Fruit fly (Drosophila melanogaster) whole organism, embryonic: ENCODE data around the gene CG42827.
A peak's percentile ranks its signal among the peaks of the same experiment; 100 is the strongest.

Experiments used
- Awh ChIP-seq: fragments of 200-800 bp; sonication (Bioruptor generic); IDR thresholded peaks from 2 replicates; pipeline ENCODE4, ENCODE4 v1.3.6; 2022; ENCODE audit warnings: missing biosample characterization, missing genetic modification characterization
- Bteb2 ChIP-seq: fragments of 200-800 bp; sonication (Bioruptor generic); optimal IDR thresholded peaks from 2 replicates; lab custom pipeline; 2016; ENCODE audit warnings: missing biosample characterization, missing genetic modification characterization
- CG10274 ChIP-seq: fragments of 200-800 bp; sonication (Bioruptor generic); optimal IDR thresholded peaks from 3 replicates; lab custom pipeline; 2017; ENCODE audit warnings: missing biosample characterization, mild to moderate bottlenecking, missing genetic modification characterization
- CG11560 ChIP-seq: fragments of 200-800 bp; sonication (Bioruptor generic); IDR thresholded peaks from 3 replicates; pipeline ENCODE4 v1.3.6; 2022; ENCODE audit warnings: missing biosample characterization, missing genetic modification characterization
- CG12744 ChIP-seq: fragments of 200-800 bp; sonication (Bioruptor generic); optimal IDR thresholded peaks from 2 replicates; lab custom pipeline; 2016; ENCODE audit warnings: missing biosample characterization, missing genetic modification characterization
- CG13624 ChIP-seq: fragments of 200-800 bp; sonication (Bioruptor generic); optimal IDR thresholded peaks from 2 replicates; lab custom pipeline; 2016; ENCODE audit warnings: missing biosample characterization, missing genetic modification characterization
- CG15011 ChIP-seq: fragments of 200-800 bp; sonication (Bioruptor generic); optimal IDR thresholded peaks from 3 replicates; lab custom pipeline; 2018; ENCODE audit warnings: missing biosample characterization, mild to moderate bottlenecking, missing genetic modification characterization
- CG16813 ChIP-seq: fragments of 200-800 bp; sonication (Bioruptor generic); IDR thresholded peaks from 3 replicates; pipeline ENCODE4 v1.3.6; 2022; ENCODE audit warnings: missing biosample characterization, missing genetic modification characterization; ENCODE audit not compliant: partially characterized antibody
- CG17829 ChIP-seq: fragments of 200-800 bp; optimal IDR thresholded peaks from 2 replicates; lab custom pipeline; 2019; ENCODE audit warnings: missing biosample characterization, mild to moderate bottlenecking, missing genetic modification characterization, moderate library complexity
- CG31365 ChIP-seq: fragments of 200-800 bp; sonication (Bioruptor generic); optimal IDR thresholded peaks from 2 replicates; lab custom pipeline; 2018; ENCODE audit warnings: missing biosample characterization, mild to moderate bottlenecking, missing genetic modification characterization
- CG43689 ChIP-seq: fragments of 200-800 bp; sonication (Bioruptor generic); IDR thresholded peaks from 2 replicates; pipeline ENCODE4 v1.3.6; 2022; ENCODE audit warnings: missing biosample characterization, missing genetic modification characterization
- CG4854 ChIP-seq: fragments of 200-800 bp; sonication (Bioruptor generic); optimal IDR thresholded peaks from 2 replicates; lab custom pipeline; 2016; ENCODE audit warnings: missing biosample characterization, missing genetic modification characterization, inconsistent platforms
- CG5245 ChIP-seq: fragments of 200-800 bp; sonication (Bioruptor generic); optimal IDR thresholded peaks from 3 replicates; lab custom pipeline; 2016; ENCODE audit warnings: missing biosample characterization, missing genetic modification characterization
- CG6175 ChIP-seq: fragments of 200-800 bp; sonication (Bioruptor generic); IDR thresholded peaks from 3 replicates; pipeline ENCODE4 v1.3.6; 2022; ENCODE audit warnings: missing biosample characterization, missing genetic modification characterization
- CG6683 ChIP-seq: fragments of 200-800 bp; sonication (Bioruptor generic); optimal IDR thresholded peaks from 2 replicates; lab custom pipeline; 2017; ENCODE audit warnings: missing biosample characterization, mild to moderate bottlenecking, missing genetic modification characterization, missing genetic modification reagents
- CG7786 ChIP-seq: fragments of 200-800 bp; sonication (Bioruptor generic); optimal IDR thresholded peaks from 2 replicates; lab custom pipeline; 2016; ENCODE audit warnings: missing biosample characterization, missing genetic modification characterization
- CG9876 ChIP-seq: fragments of 200-800 bp; sonication (Bioruptor generic); optimal IDR thresholded peaks from 2 replicates; lab custom pipeline; 2016; ENCODE audit warnings: missing biosample characterization, missing genetic modification characterization
- CkIIα-i1 ChIP-seq: fragments of 200-800 bp; sonication (Bioruptor generic); IDR thresholded peaks from 2 replicates; pipeline ENCODE4 v1.3.6; 2022; ENCODE audit warnings: missing biosample characterization, missing genetic modification characterization
- D ChIP-seq, 2 experiments: fragments of 200-800 bp in 1 of 2; fragments of >200 bp in 1 of 2; sonication (Bioruptor generic) in 1 of 2; optimal IDR thresholded peaks; 2 replicates in 1 of 2; 3 replicates in 1 of 2; lab custom pipeline; 2017; ENCODE audit warnings: mild to moderate bottlenecking in 1 of 2, missing biosample characterization in 1 of 2, missing genetic modification characterization in 1 of 2, missing genetic modification reagents in 1 of 2
- Ets65A ChIP-seq: fragments of 200-800 bp; sonication (Bioruptor generic); peaks from one replicate; lab custom pipeline; 2016; ENCODE audit warnings: missing biosample characterization, missing genetic modification characterization
- Fer1 ChIP-seq: fragments of 200-800 bp; sonication (Bioruptor generic); optimal IDR thresholded peaks from 2 replicates; lab custom pipeline; 2017; ENCODE audit warnings: missing biosample characterization, mild to moderate bottlenecking, missing genetic modification characterization
- HLH3B ChIP-seq: fragments of 200-800 bp; sonication (Bioruptor generic); IDR thresholded peaks from 2 replicates; pipeline ENCODE4 v1.3.6; 2022; ENCODE audit warnings: missing biosample characterization, missing genetic modification characterization
- Hr3 ChIP-seq: fragments of 200-800 bp; sonication (Bioruptor generic); optimal IDR thresholded peaks from 3 replicates; lab custom pipeline; 2016; ENCODE audit warnings: missing biosample characterization, missing genetic modification characterization
- Nf-YC ChIP-seq: fragments of 200-800 bp; optimal IDR thresholded peaks from 3 replicates; lab custom pipeline; 2019; ENCODE audit warnings: missing biosample characterization, mild to moderate bottlenecking, missing genetic modification characterization, moderate library complexity
- Opbp ChIP-seq: fragments of 200-800 bp; sonication (Bioruptor generic); IDR thresholded peaks from 3 replicates; pipeline ENCODE4 v1.3.6; 2022; ENCODE audit warnings: missing biosample characterization, missing genetic modification characterization; ENCODE audit not compliant: partially characterized antibody
- Pdp1 ChIP-seq, 2 experiments: fragments of 200-800 bp; sonication (Bioruptor generic); optimal IDR thresholded peaks; 3 replicates each; lab custom pipeline; 2016; ENCODE audit warnings: missing biosample characterization in 2 of 2, missing genetic modification characterization in 2 of 2, mild to moderate bottlenecking in 1 of 2, moderate library complexity in 1 of 2
- Rx ChIP-seq: fragments of 200-800 bp; sonication (Bioruptor generic); IDR thresholded peaks from 2 replicates; pipeline ENCODE4 v1.3.6; 2022; ENCODE audit warnings: missing biosample characterization, missing genetic modification characterization
- Sox102F ChIP-seq: fragments of 200-800 bp; sonication (Bioruptor generic); optimal IDR thresholded peaks from 2 replicates; lab custom pipeline; 2018; ENCODE audit warnings: missing biosample characterization, mild to moderate bottlenecking, missing genetic modification characterization, moderate library complexity
- Spps ChIP-seq: fragments of 200-800 bp; sonication (Bioruptor generic); optimal IDR thresholded peaks from 2 replicates; lab custom pipeline; 2018; ENCODE audit warnings: missing biosample characterization, mild to moderate bottlenecking, missing genetic modification characterization
- al ChIP-seq: fragments of 200-800 bp; sonication (Bioruptor generic); IDR thresholded peaks from 2 replicates; pipeline ENCODE4 v1.3.6; 2022; ENCODE audit warnings: missing biosample characterization, missing genetic modification characterization
- amos ChIP-seq: fragments of 200-800 bp; sonication (Bioruptor generic); IDR thresholded peaks from 2 replicates; pipeline ENCODE4 v1.3.6; 2022; ENCODE audit warnings: missing biosample characterization, missing genetic modification characterization; ENCODE audit not compliant: partially characterized antibody
- bsh ChIP-seq, 2 experiments: fragments of 200-800 bp; sonication (Bioruptor generic); optimal IDR thresholded peaks; 2 replicates each; lab custom pipeline; 2017 to 2018; ENCODE audit warnings: mild to moderate bottlenecking in 2 of 2, missing biosample characterization in 2 of 2, missing genetic modification characterization in 2 of 2, moderate library complexity in 1 of 2
- cad ChIP-seq: fragments of >200 bp; optimal IDR thresholded peaks from 2 replicates; lab custom pipeline; 2017; ENCODE audit warnings: missing biosample characterization, missing genetic modification characterization
- dmrt99B ChIP-seq: fragments of 200-800 bp; sonication (Bioruptor generic); optimal IDR thresholded peaks from 2 replicates; lab custom pipeline; 2018; ENCODE audit warnings: missing biosample characterization, mild to moderate bottlenecking, missing genetic modification characterization, moderate library complexity
- ftz-f1 ChIP-seq: fragments of 200-800 bp; sonication (Bioruptor generic); optimal IDR thresholded peaks from 2 replicates; lab custom pipeline; 2016; ENCODE audit warnings: missing biosample characterization, missing genetic modification characterization
- ind ChIP-seq: fragments of 200-800 bp; sonication (Bioruptor generic); optimal IDR thresholded peaks from 3 replicates; lab custom pipeline; 2016; ENCODE audit warnings: missing biosample characterization, missing genetic modification characterization
- insv ChIP-seq, 2 experiments: fragments of 200-800 bp; sonication (Bioruptor generic); optimal IDR thresholded peaks; 3 replicates each; lab custom pipeline; 2016 to 2018; ENCODE audit warnings: missing biosample characterization in 2 of 2, missing genetic modification characterization in 2 of 2
- ken ChIP-seq: fragments of 200-800 bp; sonication (Bioruptor generic); IDR thresholded peaks from 3 replicates; pipeline ENCODE4 v1.3.6; 2022; ENCODE audit warnings: missing biosample characterization, missing genetic modification characterization
- nmo ChIP-seq: fragments of 200-800 bp; sonication (Bioruptor generic); optimal IDR thresholded peaks from 2 replicates; lab custom pipeline; 2018; ENCODE audit warnings: missing biosample characterization, mild to moderate bottlenecking, missing genetic modification characterization, moderate library complexity
- odd ChIP-seq: fragments of 200-800 bp; sonication (Bioruptor generic); optimal IDR thresholded peaks from 2 replicates; lab custom pipeline; 2017; ENCODE audit warnings: missing biosample characterization, mild to moderate bottlenecking, missing genetic modification characterization
- pfk ChIP-seq: fragments of 200-800 bp; sonication (Bioruptor generic); optimal IDR thresholded peaks from 2 replicates; lab custom pipeline; 2018; ENCODE audit warnings: missing biosample characterization, mild to moderate bottlenecking, missing genetic modification characterization, moderate library complexity
- rib ChIP-seq: fragments of 200-800 bp; sonication (Bioruptor generic); IDR thresholded peaks from 2 replicates; pipeline ENCODE4 v1.3.6; 2022; ENCODE audit warnings: missing biosample characterization, missing genetic modification characterization
- ssp ChIP-seq: fragments of 200-800 bp; sonication (Bioruptor generic); IDR thresholded peaks from 2 replicates; pipeline ENCODE4 v1.3.6; 2022; ENCODE audit warnings: missing biosample characterization, missing genetic modification characterization
- sug ChIP-seq: fragments of 200-800 bp; optimal IDR thresholded peaks from 2 replicates; lab custom pipeline; 2019; ENCODE audit warnings: missing biosample characterization, mild to moderate bottlenecking, missing genetic modification characterization, moderate library complexity
- tio ChIP-seq: fragments of 200-800 bp; sonication (Bioruptor generic); optimal IDR thresholded peaks from 2 replicates; lab custom pipeline; 2017; ENCODE audit warnings: missing biosample characterization, missing genetic modification characterization, inconsistent platforms
- tll ChIP-seq, 2 experiments: fragments of 200-800 bp in 1 of 2; fragments of >200 bp in 1 of 2; sonication (Bioruptor generic) in 1 of 2; optimal IDR thresholded peaks; 2 replicates each; lab custom pipeline; 2017 to 2019; ENCODE audit warnings: missing biosample characterization in 2 of 2, missing genetic modification characterization in 2 of 2, mild to moderate bottlenecking in 1 of 2, moderate library complexity in 1 of 2
- tup ChIP-seq: fragments of 200-800 bp; sonication (Bioruptor generic); optimal IDR thresholded peaks from 2 replicates; lab custom pipeline; 2016; ENCODE audit warnings: missing biosample characterization, mild to moderate bottlenecking, missing genetic modification characterization, moderate library complexity

CG42827 gene

DNA sequence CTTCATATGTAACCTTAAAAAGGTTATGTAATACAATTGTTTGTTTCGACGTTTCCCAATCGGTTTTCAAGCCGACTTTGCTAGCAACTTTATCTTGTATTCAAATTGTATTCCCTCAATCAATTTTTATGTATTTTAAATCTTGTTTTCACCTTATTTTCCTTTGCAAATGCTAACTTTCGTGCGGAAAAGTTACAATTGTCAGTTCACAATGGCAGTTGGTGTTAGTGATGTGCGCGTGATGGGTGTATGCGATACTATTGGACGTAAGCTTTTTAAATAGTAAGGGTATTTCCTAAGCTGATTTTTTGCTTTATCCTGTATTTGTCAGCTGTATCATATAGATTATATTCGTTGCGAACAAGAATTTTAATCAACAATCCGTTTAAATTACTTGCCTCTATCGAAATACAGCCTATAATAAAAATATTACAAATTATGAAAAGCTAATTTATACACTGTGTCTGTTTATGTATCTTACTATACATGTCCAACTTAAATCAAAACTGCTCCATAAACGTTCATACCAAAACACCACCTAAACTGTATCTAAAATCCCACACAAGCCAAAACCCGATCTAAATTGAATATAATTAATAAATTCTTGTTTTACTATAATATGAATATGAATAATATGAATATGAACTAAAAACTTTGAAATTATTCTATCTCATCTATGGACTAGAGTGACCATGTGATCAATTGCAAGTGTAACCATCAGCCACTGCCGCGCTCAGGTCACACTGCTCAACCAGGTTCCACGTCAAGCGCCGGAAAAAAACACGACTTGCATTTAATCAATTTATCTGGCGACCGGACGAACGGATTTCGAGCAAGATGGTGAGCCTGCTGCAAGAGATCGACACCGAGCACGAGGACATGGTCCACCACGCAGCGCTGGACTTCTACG is 16.6 kb upstream of the CG42827 start, which contains the start of the genes ATPsynCF6 and Sec13 (continued):
- TF ChIP-seq CkIIα-i1 (GFP tag; lab: Robert Waterston, UW) (no peak), tup (GFP tag; lab: Kevin White, UChicago) (no peak), Hr3 (GFP tag; lab: Kevin White, UChicago) (peak; percentile 45), ftz-f1 (GFP tag; lab: Kevin White, UChicago) (no peak), al (GFP tag; lab: Robert Waterston, UW) (peak; percentile 42; the same call in 1 of the 2 replicates), CG9876 (GFP tag; lab: Kevin White, UChicago) (peak; percentile 7), ssp (GFP tag; lab: Robert Waterston, UW) (peak; percentile 33; the same call in 1 of the 2 replicates), CG6175 (GFP tag; lab: Robert Waterston, UW) (no peak), CG43689 (GFP tag; lab: Robert Waterston, UW) (0 out of 2 replicates have a peak, but pooled peaks have one; percentile 15), rib (peak; percentile 29; the same call in 1 of the 2 replicates), Nf-YC (tag; lab: Kevin White, UChicago) (peak; percentile 43), Rx (GFP tag; lab: Robert Waterston, UW) (no peak), tll (GFP tag; optimal IDR thresholded peaks at IDR 0.05; lab: Kevin White, UChicago) (no peak), pfk (GFP tag; lab: Kevin White, UChicago) (no peak), insv (GFP tag; optimal IDR thresholded peaks at IDR 0.05; lab: Kevin White, UChicago) (no peak), Sox102F (GFP tag; lab: Kevin White, UChicago) (peak; percentile 29), dmrt99B (tag; lab: Kevin White, UChicago) (peak; percentile 31), Opbp (GFP tag; lab: Robert Waterston, UW) (peak; percentile 95), Fer1 (GFP tag; lab: Kevin White, UChicago) (peak; percentile 44), CG10274 (GFP tag; lab: Kevin White, UChicago) (no peak), CG5245 (GFP tag; lab: Kevin White, UChicago) (no peak), cad (no peak), CG15011 (GFP tag; lab: Kevin White, UChicago) (peak; percentile 18), odd (no peak), CG12744 (GFP tag; lab: Kevin White, UChicago) (no peak), CG17829 (tag; lab: Kevin White, UChicago) (peak; percentile 52), D (optimal IDR thresholded peaks at IDR 0.05; lab: Kevin White, UChicago) (no peak), D (GFP tag; optimal IDR thresholded peaks at IDR 0.05; lab: Kevin White, UChicago) (peak; percentile 45), bsh (GFP tag; optimal IDR thresholded peaks at IDR 0.05; lab: Kevin White, UChicago) (peak in 1 of 2 experiments; percentile 11), amos (GFP tag; lab: Robert Waterston, UW) (peak; percentile 96), CG4854 (GFP tag; lab: Kevin White, UChicago) (peak; percentile 26), CG6683 (GFP tag; lab: Kevin White, UChicago) (no peak), Ets65A (GFP tag; lab: Kevin White, UChicago) (no peak), Spps (tag; lab: Kevin White, UChicago) (no peak), HLH3B (0 out of 2 replicates have a peak, but pooled peaks have one; percentile 29), sug (tag; lab: Kevin White, UChicago) (peak; percentile 50), CG13624 (GFP tag; lab: Kevin White, UChicago) (peak; percentile 20), nmo (GFP tag; lab: Kevin White, UChicago) (peak; percentile 68), CG31365 (no peak), ind (GFP tag; lab: Kevin White, UChicago) (peak; percentile 66), CG11560 (tag; lab: Robert Waterston, UW) (no peak), ken (no peak; the same call in 2 of the 3 replicates), Awh (GFP tag; lab: Robert Waterston, UW) (peak; percentile 30; the same call in 1 of the 2 replicates), tio (GFP tag; lab: Kevin White, UChicago) (no peak), Pdp1 (GFP tag; optimal IDR thresholded peaks at IDR 0.05; lab: Kevin White, UChicago) (peak; percentile 25 to 99), CG7786 (GFP tag; lab: Kevin White, UChicago) (no peak), Bteb2 (GFP tag; lab: Kevin White, UChicago) (no peak), CG16813 (GFP tag; lab: Robert Waterston, UW) (peak; percentile 96)
